Worm (Caenorhabditis elegans) whole organism, L3 larva: ENCODE data around the gene ZK666.8.
A peak's percentile ranks its signal among the peaks of the same experiment; 100 is the strongest.

Source experiments
- ZK546.5 ChIP-seq: sonication (generic microtip); optimal IDR thresholded peaks from 2 replicates; lab custom pipeline; 2017; ENCODE audit warnings: missing biosample characterization, missing genetic modification characterization
- aly-2 ChIP-seq: fragments of 150-350 bp; optimal IDR thresholded peaks from 2 replicates; lab custom pipeline; 2014; ENCODE audit warnings: missing biosample characterization, missing genetic modification characterization
- ama-1 ChIP-seq: fragments of 150-350 bp; optimal IDR thresholded peaks from 2 replicates; lab custom pipeline; 2018
- ceh-16 ChIP-seq: sonication (generic microtip); optimal IDR thresholded peaks from 2 replicates; lab custom pipeline; 2017; ENCODE audit warnings: missing biosample characterization, missing genetic modification characterization
- ceh-28 ChIP-seq: fragments of 150-350 bp; optimal IDR thresholded peaks from 2 replicates; lab custom pipeline; 2014; ENCODE audit warnings: missing biosample characterization, missing genetic modification reagents, missing genetic modification characterization
- ceh-82 ChIP-seq: fragments of 150-350 bp; optimal IDR thresholded peaks from 2 replicates; lab custom pipeline; 2014; ENCODE audit warnings: missing biosample characterization, missing genetic modification characterization
- ceh-9 ChIP-seq: sonication (generic microtip); optimal IDR thresholded peaks from 2 replicates; lab custom pipeline; 2018; ENCODE audit warnings: missing biosample characterization, missing genetic modification characterization
- daf-12 ChIP-seq: fragments of 150-350 bp; optimal IDR thresholded peaks from 2 replicates; lab custom pipeline; 2014; ENCODE audit warnings: missing biosample characterization, missing genetic modification reagents, missing genetic modification characterization
- elt-1 ChIP-seq: fragments of 150-350 bp; optimal IDR thresholded peaks from 2 replicates; lab custom pipeline; 2014; ENCODE audit warnings: missing biosample characterization, missing genetic modification characterization
- elt-2 ChIP-seq: sonication (generic microtip); optimal IDR thresholded peaks from 2 replicates; lab custom pipeline; 2016; ENCODE audit warnings: missing genetic modification reagents, mild to moderate bottlenecking, missing genetic modification characterization, missing compliant biosample characterization
- elt-3 ChIP-seq, 3 experiments: fragments of 150-350 bp in 1 of 3; sonication (generic microtip) in 2 of 3; optimal IDR thresholded peaks; 2 replicates in 2 of 3; 4 replicates in 1 of 3; lab custom pipeline; 2014 to 2017; ENCODE audit warnings: missing biosample characterization in 3 of 3, missing genetic modification characterization in 3 of 3
- eor-1 ChIP-seq, 2 experiments: fragments of 150-350 bp; optimal IDR thresholded peaks; 2 replicates each; lab custom pipeline; 2014 to 2018; ENCODE audit warnings: missing biosample characterization in 2 of 2, missing genetic modification characterization in 2 of 2
- fkh-2 ChIP-seq: fragments of 150-350 bp; optimal IDR thresholded peaks from 2 replicates; lab custom pipeline; 2014; ENCODE audit warnings: missing biosample characterization, missing genetic modification reagents, missing genetic modification characterization
- fos-1 ChIP-seq: fragments of 150-350 bp; optimal IDR thresholded peaks from 2 replicates; lab custom pipeline; 2014; ENCODE audit warnings: missing biosample characterization, missing genetic modification characterization
- hmg-11 ChIP-seq: sonication (generic microtip); optimal IDR thresholded peaks from 2 replicates; lab custom pipeline; 2016; ENCODE audit warnings: missing genetic modification characterization, missing compliant biosample characterization
- lin-15B ChIP-seq: fragments of 150-350 bp; optimal IDR thresholded peaks from 2 replicates; lab custom pipeline; 2014; ENCODE audit warnings: missing biosample characterization, missing genetic modification characterization
- lin-39 ChIP-seq: fragments of 150-350 bp; optimal IDR thresholded peaks from 2 replicates; lab custom pipeline; 2018; ENCODE audit warnings: missing biosample characterization, missing genetic modification reagents, missing genetic modification characterization
- lsy-12 ChIP-seq: sonication (generic microtip); optimal IDR thresholded peaks from 2 replicates; lab custom pipeline; 2016; ENCODE audit warnings: mild to moderate bottlenecking, missing genetic modification characterization, missing compliant biosample characterization
- mdl-1 ChIP-seq: fragments of 150-350 bp; optimal IDR thresholded peaks from 2 replicates; lab custom pipeline; 2014; ENCODE audit warnings: missing biosample characterization, missing genetic modification characterization
- mml-1 ChIP-seq: fragments of 150-350 bp; sonication (generic microtip); optimal IDR thresholded peaks from 3 replicates; lab custom pipeline; 2014; ENCODE audit warnings: missing biosample characterization, missing genetic modification characterization
- nfya-1 ChIP-seq: sonication (generic microtip); optimal IDR thresholded peaks from 2 replicates; lab custom pipeline; 2017; ENCODE audit warnings: missing genetic modification characterization, mild to moderate bottlenecking, missing compliant biosample characterization, antibody characterized with exemption, moderate library complexity; ENCODE audit not compliant: insufficient read depth
- nhr-23 ChIP-seq: fragments of 150-350 bp; optimal IDR thresholded peaks from 2 replicates; lab custom pipeline; 2014; ENCODE audit warnings: missing biosample characterization, missing genetic modification reagents, missing genetic modification characterization
- nhr-237 ChIP-seq: fragments of 150-350 bp; optimal IDR thresholded peaks from 2 replicates; lab custom pipeline; 2014; ENCODE audit warnings: missing biosample characterization, missing genetic modification characterization
- nhr-25 ChIP-seq: sonication (generic microtip); optimal IDR thresholded peaks from 2 replicates; lab custom pipeline; 2017; ENCODE audit warnings: missing biosample characterization, missing genetic modification characterization
- nhr-28 ChIP-seq: fragments of 150-350 bp; optimal IDR thresholded peaks from 2 replicates; lab custom pipeline; 2014; ENCODE audit warnings: missing biosample characterization, missing genetic modification characterization
- nhr-43 ChIP-seq: sonication (generic microtip); optimal IDR thresholded peaks from 2 replicates; lab custom pipeline; 2016; ENCODE audit warnings: mild to moderate bottlenecking, missing genetic modification characterization, missing compliant biosample characterization; ENCODE audit not compliant: poor library complexity, severe bottlenecking
- nhr-76 ChIP-seq: fragments of 150-350 bp; sonication (generic microtip); optimal IDR thresholded peaks from 5 replicates; lab custom pipeline; 2014; ENCODE audit warnings: missing biosample characterization, missing genetic modification characterization
- pha-4 ChIP-seq: fragments of 150-350 bp; optimal IDR thresholded peaks from 2 replicates; lab custom pipeline; 2014; ENCODE audit warnings: missing biosample characterization, missing genetic modification reagents, missing genetic modification characterization
- pqm-1 ChIP-seq: fragments of 150-350 bp; optimal IDR thresholded peaks from 2 replicates; lab custom pipeline; 2017; ENCODE audit warnings: missing biosample characterization, missing genetic modification characterization, inconsistent platforms
- sea-2 ChIP-seq: fragments of 150-350 bp; sonication (generic microtip); optimal IDR thresholded peaks from 4 replicates; lab custom pipeline; 2014; ENCODE audit warnings: missing biosample characterization, missing genetic modification reagents, missing genetic modification characterization
- snpc-4 ChIP-seq: fragments of 150-350 bp; optimal IDR thresholded peaks from 2 replicates; lab custom pipeline; 2014; ENCODE audit warnings: missing biosample characterization, missing genetic modification characterization
- unc-39 ChIP-seq: sonication (generic microtip); optimal IDR thresholded peaks from 4 replicates; lab custom pipeline; 2017; ENCODE audit warnings: missing biosample characterization, missing genetic modification characterization
- zag-1 ChIP-seq: fragments of 150-350 bp; optimal IDR thresholded peaks from 2 replicates; lab custom pipeline; 2014; ENCODE audit warnings: missing biosample characterization, missing genetic modification characterization
- ztf-11 ChIP-seq: fragments of 150-350 bp; optimal IDR thresholded peaks from 2 replicates; lab custom pipeline; 2014; ENCODE audit warnings: missing biosample characterization, missing genetic modification characterization

ZK666.8 gene

DNA sequence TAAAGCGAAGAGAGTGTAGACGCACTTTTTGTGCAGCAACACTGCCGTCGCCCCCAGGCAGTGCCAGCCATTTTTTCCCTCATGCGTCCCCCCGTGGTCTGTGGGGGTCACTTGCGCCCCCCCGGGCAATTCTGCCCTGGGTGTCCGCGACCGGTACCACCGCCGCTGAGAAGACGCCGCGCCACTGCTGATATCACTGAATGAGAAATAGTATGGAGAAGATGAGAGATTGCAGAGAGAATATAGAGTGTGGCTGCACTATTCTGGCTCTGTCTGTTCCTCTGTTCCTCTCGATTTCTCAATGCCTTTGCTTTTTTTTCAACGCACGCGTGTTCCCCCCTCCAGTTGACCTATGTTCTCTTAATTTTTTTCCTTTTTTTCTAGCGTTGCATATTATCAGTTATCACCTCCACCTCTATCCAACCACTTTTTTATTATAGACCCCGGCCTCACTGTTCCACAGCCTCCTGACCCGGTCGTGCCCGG, 34.8 kb upstream of the ZK666.8 start, which contains the start of gene mab-10 (continued):
- TF ChIP-seq ceh-9 (no peak), elt-3 (tag; optimal IDR thresholded peaks at IDR 0.05; lab: Kevin White, UChicago) (peak in 1 of 3 experiments; percentile 34), sea-2 (GFP tag; lab: Kevin White, UChicago) (no peak), nhr-43 (no peak), zag-1 (tag; lab: Kevin White, UChicago) (no peak), ZK546.5 (tag; lab: Kevin White, UChicago) (no peak), nhr-23 (no peak), ceh-82 (tag; lab: Kevin White, UChicago) (no peak), unc-39 (tag; lab: Kevin White, UChicago) (no peak), nhr-76 (no peak), ceh-16 (no peak)

DNA sequence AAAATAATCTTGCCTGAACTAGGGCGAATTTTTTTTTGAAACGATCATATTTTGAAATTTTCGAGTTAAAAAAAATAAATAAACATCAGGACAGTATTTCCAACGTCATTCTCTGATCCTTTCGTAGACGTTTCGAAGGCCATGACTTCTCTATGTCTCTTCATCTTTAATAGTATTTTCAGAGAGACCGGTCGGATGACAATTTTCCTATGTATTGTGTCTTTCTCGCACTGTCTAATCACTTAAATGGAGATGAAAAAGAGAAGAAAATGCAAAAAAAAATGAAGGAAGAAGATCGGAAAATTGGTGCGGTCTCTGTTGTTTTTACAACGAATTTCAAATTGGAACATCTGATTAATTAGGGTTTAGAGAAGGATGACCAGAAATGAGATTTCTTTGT, 32.2 kb upstream of the ZK666.8 start:
- TF ChIP-seq nhr-25 (tag; lab: Kevin White, UChicago) (peak; percentile 28), ceh-16 (no peak), mml-1 (tag; lab: Kevin White, UChicago) (no peak), ama-1 (lab: Kevin White, UChicago) (no peak), nhr-23 (peak; percentile 4)

- TF ChIP-seq elt-2 (tag; lab: Kevin White, UChicago) (no peak), elt-1 (tag; lab: Kevin White, UChicago) (no peak), ceh-28 (tag; lab: Kevin White, UChicago) (no peak), snpc-4 (tag; lab: Kevin White, UChicago) (no peak), fos-1 (tag; lab: Kevin White, UChicago) (no peak), lsy-12 (no peak), ztf-11 (no peak), pqm-1 (no peak), lin-15B (no peak), nhr-28 (tag; lab: Kevin White, UChicago) (no peak)
- TF ChIP-seq, all 47 proteins: peak for 0
Measured at ce11 chrII:10524374-10524773, 31.4 kb upstream of the ZK666.8 start, which contains the start of gene F59B10.6. Gene F59B10.6, minus strand, starts transcription at chrII:10524474.

- TF ChIP-seq ceh-9: no peak
- no peak for TF ChIP-seq hmg-11 (tag; lab: Kevin White, UChicago)
- TF ChIP-seq, all 47 proteins: peak for 0
Measured at ce11 chrII:10523583-10523982, 30.6 kb upstream of the ZK666.8 start, which contains the start of gene F59B10.5. Gene F59B10.5, minus strand, starts transcription at chrII:10523683.

ce11 chrII:10523031-10523430, 30.1 kb upstream of the ZK666.8 start:
- no peak for TF ChIP-seq sea-2 (GFP tag; lab: Kevin White, UChicago)
- TF ChIP-seq nhr-23: peak; percentile 55
- no peak for TF ChIP-seq nhr-28 (tag; lab: Kevin White, UChicago)
- TF ChIP-seq elt-3 (tag; optimal IDR thresholded peaks at IDR 0.05; lab: Kevin White, UChicago): no peak
- TF ChIP-seq aly-2 (tag; lab: Kevin White, UChicago): no peak
- no peak for TF ChIP-seq fkh-2
- no peak for TF ChIP-seq lin-39 (tag; lab: Kevin White, UChicago)
- no peak for TF ChIP-seq eor-1 (tag; optimal IDR thresholded peaks at IDR 0.05; lab: Kevin White, UChicago)

- no peak for TF ChIP-seq nfya-1 (tag; lab: Kevin White, UChicago)
- TF ChIP-seq aly-2 (tag; lab: Kevin White, UChicago): no peak
- TF ChIP-seq elt-3 (tag; optimal IDR thresholded peaks at IDR 0.05; lab: Kevin White, UChicago): no peak
- no peak for TF ChIP-seq sea-2 (GFP tag; lab: Kevin White, UChicago)
- TF ChIP-seq lin-15B: no peak
- TF ChIP-seq mdl-1 (tag; lab: Kevin White, UChicago): no peak
- TF ChIP-seq nhr-237: no peak
- TF ChIP-seq ZK546.5 (tag; lab: Kevin White, UChicago): no peak
- TF ChIP-seq fos-1 (tag; lab: Kevin White, UChicago): no peak
- no peak for TF ChIP-seq eor-1 (tag; optimal IDR thresholded peaks at IDR 0.05; lab: Kevin White, UChicago)
- no peak for TF ChIP-seq ceh-16
- no peak for TF ChIP-seq daf-12 (tag; lab: Kevin White, UChicago)
- TF ChIP-seq pha-4 (tag; lab: Kevin White, UChicago): no peak
- TF ChIP-seq, all 47 proteins: peak for 0
Measured at ce11 chrII:10519863-10520262, 26.9 kb upstream of the ZK666.8 start.
